Worm (Caenorhabditis elegans) whole organism, L4/young adult: ENCODE data around the gene zig-2.

Experiments
- W03F9.2 ChIP-seq: fragments of 150-350 bp; optimal IDR thresholded peaks from 2 replicates; lab custom pipeline; 2014; ENCODE audit warnings: missing biosample characterization, missing genetic modification characterization
- dao-5 ChIP-seq: sonication (generic microtip); optimal IDR thresholded peaks from 2 replicates; lab custom pipeline; 2016; ENCODE audit warnings: missing genotype, missing genetic modification characterization, moderate library complexity, missing compliant biosample characterization
- him-1 ChIP-seq: sonication (generic microtip); optimal IDR thresholded peaks from 2 replicates; lab custom pipeline; 2016; ENCODE audit warnings: missing genotype, missing genetic modification reagents, missing genetic modification characterization, missing compliant biosample characterization

ce11 chrX:12375783-12376182 lies 34.5 kb upstream of the zig-2 start:
- no peak for TF ChIP-seq him-1 (tag; lab: Kevin White, UChicago)
- no peak for TF ChIP-seq dao-5 (tag; lab: Kevin White, UChicago)
- no peak for TF ChIP-seq W03F9.2 (tag; lab: Kevin White, UChicago)
